In the genomic region with DNA sequence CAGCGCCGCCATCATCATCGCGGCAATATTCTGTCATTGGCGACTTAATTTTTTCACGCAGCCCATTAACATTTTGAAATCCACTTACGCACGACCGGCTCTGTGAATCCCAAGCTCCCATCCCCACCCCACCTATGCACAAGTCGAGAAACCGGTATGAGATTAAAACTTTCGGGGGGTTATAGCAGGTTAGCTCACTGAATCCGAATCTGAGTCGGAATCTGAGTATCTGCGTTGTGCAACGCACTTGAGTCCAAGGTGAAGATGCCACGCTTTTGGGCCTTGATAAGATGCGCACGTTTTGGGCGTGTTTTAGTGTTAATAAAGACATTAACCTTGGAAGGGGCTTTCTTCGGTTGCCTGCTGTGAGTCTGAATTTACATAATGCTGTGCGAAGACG, we compare ENCODE assay signal across 1 fruit fly cellular context.
TF ChIP-seq lines count a peak whose summit lies in the region.

No protein-coding gene starts in this region.

TF ChIP-seq in whole organism, embryonic, 481 proteins besides CTCF, POLR2A, EP300 and RAD21 (continued from another document):
- TF ChIP-seq Pdp1 (GFP tag; optimal IDR thresholded peaks at IDR 0.05; lab: Kevin White, UChicago) (peak in 1 of 2 experiments; percentile 86), Kr (GFP tag; optimal IDR thresholded peaks at IDR 0.05; lab: Kevin White, UChicago) (no peak), Optix (GFP tag; IDR thresholded peaks at IDR 0.05; lab: Robert Waterston, UW) (no peak)
